Worm (Caenorhabditis elegans): Measurements from ENCODE around the gene srsx-32.

DNA sequence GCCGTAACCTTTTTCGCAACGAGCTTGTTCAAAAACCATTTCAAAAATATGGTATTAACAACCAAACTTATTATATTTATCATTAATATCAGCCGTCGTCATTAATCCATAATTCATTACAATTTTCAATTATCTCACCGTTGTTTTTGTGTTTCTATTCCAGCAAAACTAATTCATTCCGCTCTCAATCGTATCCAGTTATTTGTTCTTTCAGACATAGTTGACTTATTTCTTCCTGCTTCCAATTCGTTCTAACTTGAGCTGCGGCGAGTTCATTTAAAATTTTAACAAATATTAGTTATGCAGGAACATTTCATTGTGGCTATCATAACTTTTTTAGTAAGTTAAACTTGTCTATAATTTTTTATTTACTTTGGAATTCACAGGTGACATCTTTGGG lies 41.1 kb upstream of the srsx-32 start, which contains the start of gene srx-16:
- TF ChIP-seq ztf-11 (tag; optimal IDR thresholded peaks at IDR 0.05) (no peak), zip-8 (tag; optimal IDR thresholded peaks at IDR 0.05) (no peak), pha-4 (tag; optimal IDR thresholded peaks at IDR 0.05) (no peak), nhr-28 (tag; optimal IDR thresholded peaks at IDR 0.05) (no peak), mab-5 (tag; optimal IDR thresholded peaks at IDR 0.05) (no peak), nhr-237 (tag; optimal IDR thresholded peaks at IDR 0.05) (no peak), mep-1 (tag; optimal IDR thresholded peaks at IDR 0.05) (no peak), unc-39 (tag; optimal IDR thresholded peaks at IDR 0.05) (no peak), snpc-4 (tag; optimal IDR thresholded peaks at IDR 0.05) (no peak), bed-3 (GFP tag; optimal IDR thresholded peaks at IDR 0.05) (no peak), unc-62 (GFP tag; optimal IDR thresholded peaks at IDR 0.05) (no peak)
